Worm (Caenorhabditis elegans) whole organism, L2 larva: ENCODE data around the gene C29A12.22.
A peak's percentile ranks its signal among the peaks of the same experiment; 100 is the strongest.

ENCODE experiments used
- C34F6.9 ChIP-seq: fragments of 150-350 bp; optimal IDR thresholded peaks from 2 replicates; lab custom pipeline; 2014; ENCODE audit warnings: missing biosample characterization, missing genetic modification characterization
- F13H6.1 ChIP-seq: sonication (generic microtip); optimal IDR thresholded peaks from 2 replicates; lab custom pipeline; 2016; ENCODE audit warnings: missing genetic modification characterization, missing compliant biosample characterization
- Y55F3AM.14 ChIP-seq: fragments of 200-800 bp; sonication (Bioruptor generic); optimal IDR thresholded peaks from 2 replicates; lab custom pipeline; 2018; ENCODE audit warnings: mild to moderate bottlenecking, missing genetic modification characterization, missing compliant biosample characterization
- ZK546.5 ChIP-seq: sonication (generic microtip); optimal IDR thresholded peaks from 2 replicates; lab custom pipeline; 2017; ENCODE audit warnings: missing biosample characterization, missing genetic modification characterization
- alr-1 ChIP-seq: fragments of 150-350 bp; optimal IDR thresholded peaks from 2 replicates; lab custom pipeline; 2014; ENCODE audit warnings: missing biosample characterization, missing genetic modification characterization
- ama-1 ChIP-seq: fragments of 150-350 bp; optimal IDR thresholded peaks from 2 replicates; lab custom pipeline; 2018; ENCODE audit warnings: inconsistent platforms
- ceh-16 ChIP-seq: fragments of 150-350 bp; optimal IDR thresholded peaks from 2 replicates; lab custom pipeline; 2014; ENCODE audit warnings: missing biosample characterization, missing genetic modification characterization
- ceh-82 ChIP-seq: fragments of 150-350 bp; optimal IDR thresholded peaks from 2 replicates; lab custom pipeline; 2014; ENCODE audit warnings: missing biosample characterization, missing genetic modification characterization
- crh-2 ChIP-seq: sonication (generic microtip); optimal IDR thresholded peaks from 2 replicates; lab custom pipeline; 2017; ENCODE audit warnings: missing biosample characterization, missing genetic modification characterization
- dmd-4 ChIP-seq: sonication (generic microtip); optimal IDR thresholded peaks from 2 replicates; lab custom pipeline; 2017; ENCODE audit warnings: missing biosample characterization, missing genetic modification characterization
- egl-27 ChIP-seq: sonication (generic microtip); optimal IDR thresholded peaks from 3 replicates; lab custom pipeline; 2017; ENCODE audit warnings: missing biosample characterization, missing genetic modification reagents, missing genetic modification characterization
- elt-3 ChIP-seq: sonication (generic microtip); optimal IDR thresholded peaks from 2 replicates; lab custom pipeline; 2017; ENCODE audit warnings: missing biosample characterization, missing genetic modification characterization
- fos-1 ChIP-seq: fragments of 150-350 bp; optimal IDR thresholded peaks from 2 replicates; lab custom pipeline; 2014; ENCODE audit warnings: missing biosample characterization, missing genetic modification characterization
- gmeb-1 ChIP-seq: fragments of 150-350 bp; optimal IDR thresholded peaks from 2 replicates; lab custom pipeline; 2014; ENCODE audit warnings: missing biosample characterization, missing genetic modification characterization
- lin-11 ChIP-seq: fragments of 150-350 bp; sonication (generic microtip); optimal IDR thresholded peaks from 2 replicates; lab custom pipeline; 2014; ENCODE audit warnings: missing biosample characterization, missing genetic modification characterization, inconsistent platforms, mixed read lengths
- lin-13 ChIP-seq: fragments of 150-350 bp; optimal IDR thresholded peaks from 2 replicates; lab custom pipeline; 2014; ENCODE audit warnings: missing biosample characterization, missing genetic modification reagents, missing genetic modification characterization
- lin-39 ChIP-seq: fragments of 150-350 bp; optimal IDR thresholded peaks from 2 replicates; lab custom pipeline; 2014; ENCODE audit warnings: missing biosample characterization, missing genetic modification reagents, missing genetic modification characterization
- lsy-2 ChIP-seq, 2 experiments: fragments of 150-350 bp in 1 of 2; sonication (generic microtip) in 1 of 2; optimal IDR thresholded peaks; 2 replicates each; lab custom pipeline; 2014 to 2017; ENCODE audit warnings: missing biosample characterization in 2 of 2, missing genetic modification characterization in 2 of 2
- mab-5 ChIP-seq: fragments of 150-350 bp; optimal IDR thresholded peaks from 2 replicates; lab custom pipeline; 2014; ENCODE audit warnings: missing biosample characterization, missing genetic modification characterization
- mbf-1 ChIP-seq: sonication (generic microtip); optimal IDR thresholded peaks from 2 replicates; lab custom pipeline; 2017; ENCODE audit warnings: missing biosample characterization, missing genetic modification characterization
- mdl-1 ChIP-seq, 2 experiments: fragments of 150-350 bp in 1 of 2; sonication (generic microtip) in 1 of 2; optimal IDR thresholded peaks; 2 replicates each; lab custom pipeline; 2017; ENCODE audit warnings: missing biosample characterization in 2 of 2, missing genetic modification characterization in 2 of 2
- nhr-11 ChIP-seq: fragments of 150-350 bp; optimal IDR thresholded peaks from 2 replicates; lab custom pipeline; 2014; ENCODE audit warnings: missing biosample characterization, missing genetic modification characterization
- nhr-23 ChIP-seq: fragments of 150-350 bp; optimal IDR thresholded peaks from 2 replicates; lab custom pipeline; 2014; ENCODE audit warnings: missing biosample characterization, missing genetic modification reagents, missing genetic modification characterization
- nhr-25 ChIP-seq: fragments of 150-350 bp; sonication (generic microtip); optimal IDR thresholded peaks from 3 replicates; lab custom pipeline; 2014; ENCODE audit warnings: missing biosample characterization, missing genetic modification characterization
- nhr-6 ChIP-seq: fragments of 150-350 bp; optimal IDR thresholded peaks from 2 replicates; lab custom pipeline; 2014; ENCODE audit warnings: missing biosample characterization, missing genetic modification characterization
- nhr-77 ChIP-seq: fragments of 150-350 bp; optimal IDR thresholded peaks from 2 replicates; lab custom pipeline; 2014; ENCODE audit warnings: missing biosample characterization, missing genetic modification characterization
- peb-1 ChIP-seq: fragments of 150-350 bp; optimal IDR thresholded peaks from 2 replicates; lab custom pipeline; 2014; ENCODE audit warnings: missing biosample characterization, missing genetic modification characterization
- skn-1 ChIP-seq: sonication (generic microtip); optimal IDR thresholded peaks from 2 replicates; lab custom pipeline; 2017; ENCODE audit warnings: missing biosample characterization, missing genetic modification characterization
- snpc-4 ChIP-seq: fragments of 150-350 bp; optimal IDR thresholded peaks from 2 replicates; lab custom pipeline; 2014; ENCODE audit warnings: missing biosample characterization, missing genetic modification characterization
- unc-55 ChIP-seq: fragments of 150-350 bp; sonication (generic microtip); optimal IDR thresholded peaks from 3 replicates; lab custom pipeline; 2014; ENCODE audit warnings: missing biosample characterization, missing genetic modification reagents, missing genetic modification characterization
- unc-62 ChIP-seq: fragments of 150-350 bp; optimal IDR thresholded peaks from 2 replicates; lab custom pipeline; 2014; ENCODE audit warnings: missing biosample characterization, missing genetic modification reagents, missing genetic modification characterization
- zag-1 ChIP-seq: fragments of 150-350 bp; optimal IDR thresholded peaks from 2 replicates; lab custom pipeline; 2014; ENCODE audit warnings: missing biosample characterization, missing genetic modification characterization
- ztf-11 ChIP-seq: sonication (generic microtip); optimal IDR thresholded peaks from 2 replicates; lab custom pipeline; 2017; ENCODE audit warnings: missing biosample characterization, missing genetic modification characterization
- ztf-4 ChIP-seq: fragments of 150-350 bp; optimal IDR thresholded peaks from 2 replicates; lab custom pipeline; 2014; ENCODE audit warnings: missing biosample characterization, missing genetic modification characterization

Gene C29A12.22

DNA sequence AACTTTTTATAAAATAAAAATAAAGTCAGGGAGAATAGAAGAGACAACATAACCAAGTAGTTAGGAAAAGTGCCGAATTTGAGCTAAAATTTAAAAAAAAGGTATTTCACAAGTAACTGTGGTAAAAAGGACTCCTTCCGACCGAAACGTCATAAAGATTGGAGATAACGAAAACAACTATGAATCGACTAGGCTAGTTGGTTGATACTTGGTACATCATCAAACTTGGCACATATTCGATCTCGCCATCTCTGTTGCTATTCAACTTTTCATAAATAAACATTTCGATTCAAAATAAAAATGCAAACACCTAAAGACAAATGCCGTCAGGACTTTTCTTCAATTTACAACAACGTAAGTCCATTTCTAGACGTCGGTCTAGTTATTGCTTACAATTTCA, at the start of gene C29A12.22:
Gene C29A12.22 (plus strand): TSS at position 301 of the 400 bp plus-strand sequence.
- TF ChIP-seq C34F6.9 (tag; lab: Kevin White, UChicago) (no peak), ZK546.5 (no peak), lsy-2 (tag; optimal IDR thresholded peaks at IDR 0.05; lab: Kevin White, UChicago) (no peak), mab-5 (tag; lab: Kevin White, UChicago) (no peak), lin-11 (no peak), dmd-4 (tag; lab: Kevin White, UChicago) (no peak), ztf-4 (tag; lab: Kevin White, UChicago) (no peak), peb-1 (tag; lab: Kevin White, UChicago) (no peak), ceh-16 (tag; lab: Kevin White, UChicago) (no peak), nhr-11 (tag; lab: Kevin White, UChicago) (no peak)

DNA sequence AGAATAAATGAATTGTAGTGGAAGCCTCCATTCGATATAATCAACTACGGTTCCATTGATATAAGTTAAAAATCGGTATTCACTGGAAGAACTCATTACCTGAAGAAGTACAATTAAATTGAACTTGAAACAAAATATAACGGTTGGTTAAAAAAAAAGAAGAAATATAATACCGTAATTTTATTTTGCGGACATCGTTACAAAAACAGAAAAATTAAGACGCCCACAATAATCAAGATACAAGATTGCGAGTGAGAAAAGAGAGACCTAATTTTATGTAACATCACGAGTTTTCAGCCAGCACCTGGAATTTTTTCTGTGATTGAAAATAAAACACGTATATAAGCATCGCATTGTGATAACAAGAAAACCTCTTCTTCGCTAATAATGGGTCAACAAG, 49.2 kb upstream of the C29A12.22 start, which contains the start of gene sre-6:
Gene sre-6 (minus strand): TSS at position 101 of the 400 bp plus-strand sequence.
- TF ChIP-seq egl-27 (tag; lab: Kevin White, UChicago) (no peak), lin-11 (no peak), ztf-11 (no peak), mab-5 (tag; lab: Kevin White, UChicago) (no peak), nhr-25 (tag; lab: Kevin White, UChicago) (no peak), mdl-1 (tag; optimal IDR thresholded peaks at IDR 0.05; lab: Kevin White, UChicago) (no peak), ceh-16 (tag; lab: Kevin White, UChicago) (no peak), F13H6.1 (tag; lab: Kevin White, UChicago) (no peak), snpc-4 (tag; lab: Kevin White, UChicago) (no peak), lsy-2 (tag; optimal IDR thresholded peaks at IDR 0.05; lab: Kevin White, UChicago) (no peak), zag-1 (tag; lab: Kevin White, UChicago) (no peak), nhr-23 (no peak), elt-3 (tag; lab: Kevin White, UChicago) (no peak), lin-13 (GFP tag; lab: Kevin White, UChicago) (no peak), skn-1 (no peak), nhr-6 (no peak), unc-55 (GFP tag; lab: Kevin White, UChicago) (no peak), unc-62 (GFP tag; lab: Kevin White, UChicago) (no peak)

- no peak for TF ChIP-seq ceh-82
- TF ChIP-seq gmeb-1: no peak
- no peak for TF ChIP-seq elt-3 (tag; lab: Kevin White, UChicago)
- no peak for TF ChIP-seq ama-1 (lab: Kevin White, UChicago)
- TF ChIP-seq nhr-77 (tag; lab: Kevin White, UChicago): no peak
- TF ChIP-seq lsy-2 (tag; optimal IDR thresholded peaks at IDR 0.05; lab: Kevin White, UChicago): no peak
- TF ChIP-seq lin-39 (tag; lab: Kevin White, UChicago): no peak
- no peak for TF ChIP-seq ztf-4 (tag; lab: Kevin White, UChicago)
- no peak for TF ChIP-seq mbf-1 (tag; lab: Kevin White, UChicago)
- no peak for TF ChIP-seq peb-1 (tag; lab: Kevin White, UChicago)
These were observed 47.8 kb upstream of the C29A12.22 start, which contains the start of gene ocr-1 for ce11 chrV:10764066-10764465. Gene ocr-1 (plus strand): TSS chrV:10764366.

DNA sequence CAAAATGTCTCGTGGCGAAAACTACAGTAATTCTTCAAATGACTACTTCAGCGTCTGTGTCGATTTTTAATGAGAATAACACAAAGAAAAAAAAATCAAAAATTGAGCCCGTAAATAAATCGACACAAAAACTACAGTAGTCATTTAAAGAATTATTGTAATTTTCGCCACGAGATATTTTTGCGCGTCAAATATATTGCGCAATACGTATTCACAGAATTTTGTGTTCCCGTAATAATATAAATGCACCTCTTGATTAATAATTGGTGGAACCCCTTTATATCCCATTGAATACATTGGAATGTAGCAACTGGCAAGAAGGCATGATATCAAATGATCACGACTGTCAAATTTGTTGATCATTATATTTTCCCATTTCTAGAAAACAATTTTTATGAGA, 43.0 kb upstream of the C29A12.22 start:
- TF ChIP-seq alr-1 (tag; lab: Kevin White, UChicago) (no peak), peb-1 (tag; lab: Kevin White, UChicago) (no peak), fos-1 (no peak)

DNA sequence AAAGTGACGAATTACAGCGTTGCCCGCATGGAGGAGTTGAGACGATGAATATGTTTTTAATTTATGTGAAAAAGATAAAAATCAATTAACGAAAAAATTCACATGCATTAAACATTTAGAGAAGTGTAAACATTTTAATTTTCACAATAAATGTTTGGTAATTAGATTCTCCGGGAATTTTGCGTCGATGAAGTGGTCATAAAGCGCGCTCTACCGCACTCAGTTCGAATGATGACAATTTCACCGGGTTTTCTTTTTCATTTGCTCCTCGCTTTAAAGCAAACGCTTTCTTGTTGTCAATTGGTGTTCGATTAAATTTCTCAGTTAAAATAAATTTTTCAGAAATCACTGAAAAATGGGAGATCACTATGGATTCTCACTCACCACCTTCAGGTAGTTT, 41.8 kb upstream of the C29A12.22 start, which contains the start of the genes D1054.1 and pas-2:
Gene D1054.1 (minus strand): TSS at position 192 of the 400 bp plus-strand sequence.
Gene pas-2 (plus strand): TSS at position 343 of the 400 bp plus-strand sequence.
- TF ChIP-seq lsy-2 (tag; optimal IDR thresholded peaks at IDR 0.05; lab: Kevin White, UChicago) (peak in 1 of 2 experiments; percentile 36), nhr-23 (no peak), fos-1 (no peak), nhr-6 (no peak), alr-1 (tag; lab: Kevin White, UChicago) (no peak), zag-1 (tag; lab: Kevin White, UChicago) (no peak), Y55F3AM.14 (GFP tag; lab: Kevin White, UChicago) (no peak), ceh-16 (tag; lab: Kevin White, UChicago) (no peak), dmd-4 (tag; lab: Kevin White, UChicago) (no peak), snpc-4 (tag; lab: Kevin White, UChicago) (no peak), crh-2 (tag; lab: Kevin White, UChicago) (peak; percentile 24), gmeb-1 (no peak), F13H6.1 (tag; lab: Kevin White, UChicago) (no peak), C34F6.9 (tag; lab: Kevin White, UChicago) (peak; percentile 50), mbf-1 (tag; lab: Kevin White, UChicago) (no peak), egl-27 (tag; lab: Kevin White, UChicago) (no peak), skn-1 (peak; percentile 81), mab-5 (tag; lab: Kevin White, UChicago) (no peak)
